Fruit fly (Drosophila melanogaster): ENCODE data around the gene CG13138.

- no peak for TF ChIP-seq CG7368 (GFP tag; optimal IDR thresholded peaks at IDR 0.05)
- TF ChIP-seq CG6808 (GFP tag; optimal IDR thresholded peaks at IDR 0.05), result no peak
- no peak for TF ChIP-seq salr (GFP tag; optimal IDR thresholded peaks at IDR 0.05)
- no peak for TF ChIP-seq spab (GFP tag; optimal IDR thresholded peaks at IDR 0.05)
- TF ChIP-seq dac (GFP tag; optimal IDR thresholded peaks at IDR 0.05), result no peak
- no peak for TF ChIP-seq CG10631 (GFP tag; optimal IDR thresholded peaks at IDR 0.05)
- TF ChIP-seq achi (GFP tag; optimal IDR thresholded peaks at IDR 0.05), result no peak
- TF ChIP-seq CG9139 (GFP tag; optimal IDR thresholded peaks at IDR 0.05), result no peak
Observed at dm6 chr2L:10311822-10312221, 10.0 kb upstream of the CG13138 start.
